Worm (Caenorhabditis elegans) whole organism, mixed stage, embryonic: Measurements from ENCODE around the gene mig-38.

Experiments used
- ces-1 ChIP-seq: fragments of 150-350 bp; optimal IDR thresholded peaks from 2 replicates; lab custom pipeline; 2014; ENCODE audit warnings: missing biosample characterization, missing genetic modification reagents, missing genetic modification characterization
- elt-1 ChIP-seq: sonication (generic microtip); optimal IDR thresholded peaks from 2 replicates; lab custom pipeline; 2017; ENCODE audit warnings: missing genetic modification characterization, mild to moderate bottlenecking, missing compliant biosample characterization, antibody characterized with exemption, moderate library complexity, borderline replicate concordance; ENCODE audit not compliant: insufficient read depth
- lin-13 ChIP-seq: fragments of 150-350 bp; optimal IDR thresholded peaks from 2 replicates; lab custom pipeline; 2014; ENCODE audit warnings: missing biosample characterization, missing genetic modification characterization
- mab-5 ChIP-seq: fragments of 150-350 bp; optimal IDR thresholded peaks from 2 replicates; lab custom pipeline; 2014; ENCODE audit warnings: missing biosample characterization, missing genetic modification characterization
- mep-1 ChIP-seq: fragments of 150-350 bp; optimal IDR thresholded peaks from 2 replicates; lab custom pipeline; 2017; ENCODE audit warnings: missing biosample characterization, missing genetic modification reagents, missing genetic modification characterization, inconsistent platforms
- nhr-12 ChIP-seq: fragments of 150-350 bp; optimal IDR thresholded peaks from 2 replicates; lab custom pipeline; 2014; ENCODE audit warnings: missing biosample characterization, missing genetic modification characterization
- nhr-28 ChIP-seq: fragments of 150-350 bp; optimal IDR thresholded peaks from 2 replicates; lab custom pipeline; 2014; ENCODE audit warnings: missing biosample characterization, missing genetic modification characterization
- nhr-76 ChIP-seq: sonication (generic microtip); optimal IDR thresholded peaks from 2 replicates; lab custom pipeline; 2017; ENCODE audit warnings: missing biosample characterization, missing genetic modification characterization
- pha-4 ChIP-seq: fragments of 150-350 bp; optimal IDR thresholded peaks from 2 replicates; lab custom pipeline; 2018; ENCODE audit warnings: missing biosample characterization, missing genetic modification reagents, missing genetic modification characterization
- snpc-4 ChIP-seq: fragments of 150-350 bp; optimal IDR thresholded peaks from 2 replicates; lab custom pipeline; 2014; ENCODE audit warnings: missing biosample characterization, missing genetic modification characterization
- unc-62 ChIP-seq: fragments of 150-350 bp; optimal IDR thresholded peaks from 2 replicates; lab custom pipeline; 2014; ENCODE audit warnings: missing biosample characterization, missing genetic modification reagents, missing genetic modification characterization
- ztf-11 ChIP-seq: fragments of 150-350 bp; optimal IDR thresholded peaks from 2 replicates; lab custom pipeline; 2014; ENCODE audit warnings: missing biosample characterization, missing genetic modification characterization

DNA sequence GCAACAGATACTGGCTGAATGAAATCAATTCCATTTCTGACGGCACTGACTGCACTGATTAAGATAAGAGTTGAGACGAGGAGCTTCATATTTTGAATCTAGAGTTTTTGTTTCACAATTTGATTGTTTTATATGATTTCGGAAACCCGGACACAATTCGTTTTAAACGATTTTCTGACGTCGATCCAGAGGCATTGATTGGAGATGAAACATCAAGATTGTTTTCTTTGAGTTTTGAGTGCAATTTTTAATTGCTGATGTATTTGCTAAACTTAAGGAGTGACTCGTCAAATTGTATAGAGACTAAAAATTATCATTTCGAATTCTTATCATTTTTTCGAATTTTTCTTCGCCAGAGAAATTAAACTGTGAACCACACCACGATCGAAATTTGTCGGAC, 33.8 kb downstream of the mig-38 start, which contains the start of gene lys-6:
- no peak for TF ChIP-seq mep-1
- no peak for TF ChIP-seq nhr-12 (tag; lab: Kevin White, UChicago)
- no peak for TF ChIP-seq pha-4
- TF ChIP-seq nhr-28 (tag; lab: Kevin White, UChicago), result no peak
- no peak for TF ChIP-seq ces-1 (GFP tag; lab: Kevin White, UChicago)
- no peak for TF ChIP-seq nhr-76
- no peak for TF ChIP-seq mab-5 (tag; lab: Kevin White, UChicago)
- TF ChIP-seq snpc-4 (tag; lab: Kevin White, UChicago), result no peak
- TF ChIP-seq elt-1 (tag; lab: Kevin White, UChicago), result no peak
- no peak for TF ChIP-seq ztf-11 (tag; lab: Kevin White, UChicago)
- no peak for TF ChIP-seq unc-62 (GFP tag; lab: Kevin White, UChicago)
- no peak for TF ChIP-seq lin-13 (tag; lab: Kevin White, UChicago)
